Worm (Caenorhabditis elegans) whole organism, L3 larva: ENCODE results near the gene sre-40.

Source experiments
- ceh-16 ChIP-seq: sonication (generic microtip); optimal IDR thresholded peaks from 2 replicates; lab custom pipeline; 2017; ENCODE audit warnings: missing biosample characterization, missing genetic modification characterization
- ceh-9 ChIP-seq: sonication (generic microtip); optimal IDR thresholded peaks from 2 replicates; lab custom pipeline; 2018; ENCODE audit warnings: missing biosample characterization, missing genetic modification characterization
- elt-3 ChIP-seq, 3 experiments: fragments of 150-350 bp in 1 of 3; sonication (generic microtip) in 2 of 3; optimal IDR thresholded peaks; 2 replicates in 2 of 3; 4 replicates in 1 of 3; lab custom pipeline; 2014 to 2017; ENCODE audit warnings: missing biosample characterization in 3 of 3, missing genetic modification characterization in 3 of 3
- jun-1 ChIP-seq: fragments of 150-350 bp; optimal IDR thresholded peaks from 2 replicates; lab custom pipeline; 2014; ENCODE audit warnings: missing biosample characterization, missing genetic modification reagents, missing genetic modification characterization
- nfya-1 ChIP-seq: sonication (generic microtip); optimal IDR thresholded peaks from 2 replicates; lab custom pipeline; 2017; ENCODE audit warnings: missing genetic modification characterization, mild to moderate bottlenecking, missing compliant biosample characterization, antibody characterized with exemption, moderate library complexity; ENCODE audit not compliant: insufficient read depth
- nhr-12 ChIP-seq: fragments of 150-350 bp; optimal IDR thresholded peaks from 2 replicates; lab custom pipeline; 2014; ENCODE audit warnings: missing biosample characterization, missing genetic modification characterization
- nhr-23 ChIP-seq: fragments of 150-350 bp; optimal IDR thresholded peaks from 2 replicates; lab custom pipeline; 2014; ENCODE audit warnings: missing biosample characterization, missing genetic modification reagents, missing genetic modification characterization
- nhr-25 ChIP-seq: sonication (generic microtip); optimal IDR thresholded peaks from 2 replicates; lab custom pipeline; 2017; ENCODE audit warnings: missing biosample characterization, missing genetic modification characterization
- pqm-1 ChIP-seq: fragments of 150-350 bp; optimal IDR thresholded peaks from 2 replicates; lab custom pipeline; 2017; ENCODE audit warnings: missing biosample characterization, missing genetic modification characterization, inconsistent platforms
- unc-39 ChIP-seq: sonication (generic microtip); optimal IDR thresholded peaks from 4 replicates; lab custom pipeline; 2017; ENCODE audit warnings: missing biosample characterization, missing genetic modification characterization
- unc-62 ChIP-seq: fragments of 150-350 bp; sonication (generic microtip); optimal IDR thresholded peaks from 4 replicates; lab custom pipeline; 2014; ENCODE audit warnings: missing biosample characterization, missing genetic modification reagents, missing genetic modification characterization
- ztf-11 ChIP-seq: fragments of 150-350 bp; optimal IDR thresholded peaks from 2 replicates; lab custom pipeline; 2014; ENCODE audit warnings: missing biosample characterization, missing genetic modification characterization

DNA sequence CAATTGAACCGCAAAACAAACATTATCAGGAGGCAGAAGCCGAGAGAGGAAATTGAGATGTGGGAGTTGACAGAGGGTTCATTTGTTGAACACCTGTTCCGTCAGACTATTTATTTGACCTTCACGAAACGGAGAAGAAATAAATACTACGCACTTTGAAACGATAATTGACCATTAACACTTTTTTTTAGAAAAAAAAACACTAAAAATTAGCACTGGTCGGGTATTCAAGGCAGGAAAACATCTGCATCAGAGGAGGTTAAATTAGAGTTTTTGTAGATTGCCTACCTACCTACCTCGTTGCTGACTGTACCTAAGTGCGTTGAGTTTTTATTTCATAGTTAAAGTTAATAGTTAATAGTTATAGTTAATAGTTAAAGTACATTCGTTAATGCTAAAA, 33.5 kb downstream of the sre-40 start:
- TF ChIP-seq unc-62 (GFP tag; lab: Kevin White, UChicago): no peak
- no peak for TF ChIP-seq ztf-11 (tag; lab: Kevin White, UChicago)
- TF ChIP-seq jun-1 (tag; lab: Kevin White, UChicago): no peak
- no peak for TF ChIP-seq pqm-1
- no peak for TF ChIP-seq nfya-1
- TF ChIP-seq ceh-9 (tag; lab: Kevin White, UChicago): no peak
- no peak for TF ChIP-seq nhr-12 (tag; lab: Kevin White, UChicago)
- TF ChIP-seq unc-39 (tag; lab: Kevin White, UChicago): no peak
- no peak for TF ChIP-seq nhr-23 (tag; lab: Kevin White, UChicago)
- TF ChIP-seq elt-3 (tag; optimal IDR thresholded peaks at IDR 0.05; lab: Kevin White, UChicago): no peak
- no peak for TF ChIP-seq ceh-16 (tag; lab: Kevin White, UChicago)
- TF ChIP-seq nhr-25 (tag; lab: Kevin White, UChicago): no peak
